Fruit fly (Drosophila melanogaster): Measurements from ENCODE around the gene sNPF.
A peak's percentile ranks its signal among the peaks of the same experiment; 100 is the strongest.

Gene sNPF

dm6 chr2L:20093794-20094193 lies 66.1 kb downstream of the sNPF start, which contains the start of the genes Taf13 and nesd (continued):
- peak; percentile 74 for TF ChIP-seq CG16813 (GFP tag; IDR thresholded peaks at IDR 0.05; ENCODE audit: partially characterized antibody)
- peak; percentile 28; the same call in 1 of the 2 replicates for TF ChIP-seq Rfx (GFP tag; IDR thresholded peaks at IDR 0.05)
- TF ChIP-seq CG4328 (GFP tag; optimal IDR thresholded peaks at IDR 0.05) = no peak
- peak; percentile 20 for TF ChIP-seq exex (tag; optimal IDR thresholded peaks at IDR 0.05)
- TF ChIP-seq sima (GFP tag; optimal IDR thresholded peaks at IDR 0.05) = no peak
- TF ChIP-seq kay (GFP tag; optimal IDR thresholded peaks at IDR 0.05) = no peak
- no peak for TF ChIP-seq CG4730 (GFP tag; IDR thresholded peaks at IDR 0.05)
- TF ChIP-seq dmrt11E (tag; optimal IDR thresholded peaks at IDR 0.05) = peak; percentile 46
- peak; percentile 40 for TF ChIP-seq CG4617 (GFP tag; optimal IDR thresholded peaks at IDR 0.05; ENCODE audit: borderline replicate concordance)
- no peak for TF ChIP-seq Spps (tag; optimal IDR thresholded peaks at IDR 0.05)
- peak; percentile 75 for TF ChIP-seq unc-4 (GFP tag; IDR thresholded peaks at IDR 0.05; ENCODE audit: partially characterized antibody)
- no peak for TF ChIP-seq chm (GFP tag; IDR thresholded peaks at IDR 0.05)
- peak; percentile 29 for TF ChIP-seq CG15479 (GFP tag; optimal IDR thresholded peaks at IDR 0.05)
- peak; percentile 9 for TF ChIP-seq CG18011 (GFP tag; optimal IDR thresholded peaks at IDR 0.05)
- no peak for TF ChIP-seq Ravus (GFP tag; IDR thresholded peaks at IDR 0.05)
- peak; percentile 87 for TF ChIP-seq sens (GFP tag)
- no peak for TF ChIP-seq CG15073 (GFP tag; optimal IDR thresholded peaks at IDR 0.05)
- no peak for TF ChIP-seq bab2 (GFP tag; optimal IDR thresholded peaks at IDR 0.05)
- peak; percentile 66; the same call in 2 of the 3 replicates for TF ChIP-seq CG6791 (GFP tag; IDR thresholded peaks at IDR 0.05; ENCODE audit: partially characterized antibody)
- no peak for TF ChIP-seq CG10431 (GFP tag; optimal IDR thresholded peaks at IDR 0.05)
- peak; percentile 68 for TF ChIP-seq CG2120 (GFP tag; optimal IDR thresholded peaks at IDR 0.05)
- TF ChIP-seq CG1024 (GFP tag; IDR thresholded peaks at IDR 0.05) = no peak
- no peak for TF ChIP-seq pros (GFP tag; optimal IDR thresholded peaks at IDR 0.05)
- no peak for TF ChIP-seq CG10321 (GFP tag; IDR thresholded peaks at IDR 0.05)
- no peak for TF ChIP-seq danr (GFP tag; IDR thresholded peaks at IDR 0.05)
- TF ChIP-seq Myb (GFP tag; optimal IDR thresholded peaks at IDR 0.05) = peak; percentile 73
- peak; percentile 39 for TF ChIP-seq Xbp1 (GFP tag; optimal IDR thresholded peaks at IDR 0.05)
- no peak for TF ChIP-seq HmgD (GFP tag; optimal IDR thresholded peaks at IDR 0.05)
- TF ChIP-seq CG6854 (GFP tag; optimal IDR thresholded peaks at IDR 0.05) = no peak
- peak; percentile 100 for TF ChIP-seq CG2116 (GFP tag; optimal IDR thresholded peaks at IDR 0.05)
- TF ChIP-seq Vsx1 (GFP tag; optimal IDR thresholded peaks at IDR 0.05) = no peak
- no peak for TF ChIP-seq ranshi (GFP tag; IDR thresholded peaks at IDR 0.05)
- TF ChIP-seq CG2129 (GFP tag; IDR thresholded peaks at IDR 0.05; ENCODE audit: partially characterized antibody) = peak; percentile 58; the same call in 1 of the 2 replicates
- no peak for TF ChIP-seq Aef1 (GFP tag; IDR thresholded peaks at IDR 0.05)
- TF ChIP-seq chn (GFP tag; optimal IDR thresholded peaks at IDR 0.05) = no peak
- TF ChIP-seq Neu2 (GFP tag; optimal IDR thresholded peaks at IDR 0.05; ENCODE audit: borderline replicate concordance) = no peak
- TF ChIP-seq CG10543 (GFP tag; optimal IDR thresholded peaks at IDR 0.05) = peak; percentile 32
- no peak for TF ChIP-seq CG7357 (GFP tag; IDR thresholded peaks at IDR 0.05)
- no peak for TF ChIP-seq jigr1 (GFP tag; IDR thresholded peaks at IDR 0.05)
- no peak for TF ChIP-seq CG14441 (GFP tag; IDR thresholded peaks at IDR 0.05)
- no peak for TF ChIP-seq ase (GFP tag; IDR thresholded peaks at IDR 0.05)
- peak; percentile 50 for TF ChIP-seq CG9932 (GFP tag; IDR thresholded peaks at IDR 0.05)
- TF ChIP-seq slou (GFP tag; optimal IDR thresholded peaks at IDR 0.05) = peak; percentile 33
- TF ChIP-seq croc (GFP tag; conservative IDR thresholded peaks at IDR 0.05) = no peak
- peak; percentile 55 for TF ChIP-seq Lhr (GFP tag; optimal IDR thresholded peaks at IDR 0.05)
- TF ChIP-seq hth (optimal IDR thresholded peaks at IDR 0.05) = no peak
- TF ChIP-seq C15 (GFP tag; IDR thresholded peaks at IDR 0.05) = no peak
- no peak for TF ChIP-seq CG11723 (GFP tag; optimal IDR thresholded peaks at IDR 0.05)
- TF ChIP-seq Deaf1 (tag; optimal IDR thresholded peaks at IDR 0.05) = no peak
- TF ChIP-seq sens-2 (GFP tag; IDR thresholded peaks at IDR 0.05) = no peak
- TF ChIP-seq CG32767 (GFP tag; IDR thresholded peaks at IDR 0.05) = peak; percentile 16; the same call in 1 of the 2 replicates
- TF ChIP-seq crc (GFP tag; optimal IDR thresholded peaks at IDR 0.05) = no peak

Measured in whole organism, embryonic.